Worm (Caenorhabditis elegans) whole organism, early embryonic: Measurements from ENCODE around the gene sru-19.
"Not testable (repeated sequence)": the region's sequence is repeated elsewhere in the genome, so short reads cannot be mapped to it uniquely, and the experiment has no call there.

ENCODE experiments used
- B0310.2 ChIP-seq: sonication (generic microtip); optimal IDR thresholded peaks from 2 replicates; lab custom pipeline; 2016; ENCODE audit warnings: mild to moderate bottlenecking, missing genetic modification characterization, missing compliant biosample characterization
- F13C5.2 ChIP-seq: sonication (generic microtip); optimal IDR thresholded peaks from 2 replicates; lab custom pipeline; 2017; ENCODE audit warnings: mild to moderate bottlenecking, missing genetic modification characterization, inconsistent platforms, missing compliant biosample characterization
- aly-1 ChIP-seq: sonication (generic microtip); optimal IDR thresholded peaks from 2 replicates; lab custom pipeline; 2016; ENCODE audit warnings: missing genetic modification characterization, missing compliant biosample characterization
- ama-1 ChIP-seq: fragments of 150-350 bp; optimal IDR thresholded peaks from 2 replicates; lab custom pipeline; 2014
- ceh-13 ChIP-seq: fragments of 200-800 bp; sonication (Bioruptor generic); optimal IDR thresholded peaks from 2 replicates; lab custom pipeline; 2018; ENCODE audit warnings: mild to moderate bottlenecking, missing genetic modification characterization, missing compliant biosample characterization
- ceh-36 ChIP-seq: sonication (generic microtip); optimal IDR thresholded peaks from 2 replicates; lab custom pipeline; 2016; ENCODE audit warnings: missing genetic modification characterization, inconsistent platforms, missing compliant biosample characterization
- ets-7 ChIP-seq: sonication (generic microtip); optimal IDR thresholded peaks from 2 replicates; lab custom pipeline; 2016; ENCODE audit warnings: missing genotype, missing genetic modification characterization, missing compliant biosample characterization
- flt-1 ChIP-seq: fragments of 200-800 bp; sonication (Bioruptor generic); IDR thresholded peaks from 2 replicates; pipeline ENCODE4 v1.3.6; 2022; ENCODE audit warnings: missing genetic modification characterization, missing compliant biosample characterization
- hmbx-1 ChIP-seq: sonication (generic microtip); optimal IDR thresholded peaks from 2 replicates; lab custom pipeline; 2016; ENCODE audit warnings: mild to moderate bottlenecking, missing genetic modification characterization, missing compliant biosample characterization
- hmg-4 ChIP-seq: fragments of 200-800 bp; sonication (Bioruptor generic); optimal IDR thresholded peaks from 2 replicates; lab custom pipeline; 2018; ENCODE audit warnings: mild to moderate bottlenecking, missing genetic modification characterization, missing compliant biosample characterization
- hnd-1 ChIP-seq: sonication (generic microtip); optimal IDR thresholded peaks from 2 replicates; lab custom pipeline; 2016; ENCODE audit warnings: missing genetic modification characterization, missing compliant biosample characterization
- pes-1 ChIP-seq: fragments of 200-800 bp; sonication (Bioruptor generic); IDR thresholded peaks from 2 replicates; pipeline ENCODE4 v1.3.6; 2022; ENCODE audit warnings: missing genetic modification reagents, missing genetic modification characterization, missing compliant biosample characterization
- scrt-1 ChIP-seq: fragments of 200-800 bp; sonication (Bioruptor generic); IDR thresholded peaks from 2 replicates; pipeline ENCODE4 v1.3.6; 2022; ENCODE audit warnings: missing genetic modification characterization, missing compliant biosample characterization
- sea-1 ChIP-seq: fragments of 200-800 bp; sonication (Bioruptor generic); conservative IDR thresholded peaks from 2 replicates; pipeline ENCODE4 v1.3.6; 2022; ENCODE audit warnings: missing genetic modification characterization, missing compliant biosample characterization
- tbx-11 ChIP-seq: fragments of 200-800 bp; sonication (Bioruptor generic); IDR thresholded peaks from 2 replicates; pipeline ENCODE4 v1.3.6; 2022; ENCODE audit warnings: missing genetic modification characterization, missing compliant biosample characterization
- tbx-37 ChIP-seq: fragments of 200-800 bp; sonication (Bioruptor generic); conservative IDR thresholded peaks from 2 replicates; pipeline ENCODE4 v1.3.6; 2022; ENCODE audit warnings: missing genetic modification reagents, missing genetic modification characterization, missing compliant biosample characterization
- tra-4 ChIP-seq: sonication (generic microtip); optimal IDR thresholded peaks from 2 replicates; lab custom pipeline; 2017; ENCODE audit warnings: missing genetic modification characterization, missing compliant biosample characterization

Gene sru-19

DNA sequence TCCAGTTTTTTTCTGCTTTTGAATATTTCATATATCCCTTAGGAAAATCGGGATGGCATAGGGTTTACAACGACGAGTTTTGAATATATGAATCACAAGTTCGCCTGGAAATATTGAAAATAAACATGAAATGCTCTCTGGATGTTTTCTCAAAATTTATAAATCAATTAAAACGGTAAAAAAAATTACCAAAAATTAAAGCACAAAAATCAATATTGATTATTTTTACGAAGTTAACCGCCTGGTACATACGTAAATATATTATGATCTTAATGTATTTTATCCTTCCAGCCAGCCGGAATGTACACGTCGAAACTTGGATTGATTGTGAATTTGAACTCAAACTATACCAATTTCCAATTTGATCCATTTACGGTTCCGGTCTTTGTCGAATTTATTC lies 7.1 kb downstream of the sru-19 start, which contains the start of gene sru-17:
Gene sru-17, plus strand, starts transcription at position 301 of the 400 bp plus-strand sequence.
- TF ChIP-seq tbx-11, pes-1, sea-1 (GFP tag; lab: Robert Waterston, UW): not testable (repeated sequence)

DNA sequence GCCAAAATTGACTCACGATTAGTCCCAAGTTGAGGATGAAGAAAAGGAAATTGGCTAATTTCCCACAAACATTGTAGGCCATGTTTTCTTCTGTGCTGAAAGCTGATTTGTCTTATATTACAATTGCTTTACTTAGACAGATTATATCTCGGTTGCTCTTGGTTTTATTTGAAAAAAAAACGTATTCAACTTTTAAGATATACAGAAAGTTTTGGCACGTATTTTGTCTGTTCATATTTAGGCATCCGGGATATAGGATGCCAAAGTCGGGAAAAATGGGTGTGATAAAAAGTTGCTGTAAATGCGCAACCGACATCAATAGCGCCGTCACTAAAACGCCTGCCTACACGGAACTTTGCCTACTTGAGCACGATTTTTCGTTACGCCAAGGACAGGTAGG lies 21.8 kb downstream of the sru-19 start, which contains the start of gene tsp-4:
Gene tsp-4, minus strand, starts transcription at position 101 of the 400 bp plus-strand sequence.
- TF ChIP-seq hmg-4 (no peak), tra-4 (no peak), aly-1 (tag; lab: Kevin White, UChicago) (no peak), tbx-37 (GFP tag; lab: Robert Waterston, UW) (no peak), ets-7 (tag; lab: Kevin White, UChicago) (no peak), tbx-11 (GFP tag; lab: Robert Waterston, UW) (no peak), B0310.2 (tag; lab: Kevin White, UChicago) (no peak), ceh-13 (GFP tag; lab: Kevin White, UChicago) (no peak), pes-1 (GFP tag; lab: Robert Waterston, UW) (no peak), F13C5.2 (tag; lab: Kevin White, UChicago) (no peak), scrt-1 (GFP tag; lab: Robert Waterston, UW) (no peak), sea-1 (GFP tag; lab: Robert Waterston, UW) (no peak), hnd-1 (tag; lab: Kevin White, UChicago) (no peak), flt-1 (GFP tag; lab: Robert Waterston, UW) (no peak), ceh-36 (tag; lab: Kevin White, UChicago) (no peak), hmbx-1 (tag; lab: Kevin White, UChicago) (no peak), ama-1 (lab: Kevin White, UChicago) (no peak)

DNA sequence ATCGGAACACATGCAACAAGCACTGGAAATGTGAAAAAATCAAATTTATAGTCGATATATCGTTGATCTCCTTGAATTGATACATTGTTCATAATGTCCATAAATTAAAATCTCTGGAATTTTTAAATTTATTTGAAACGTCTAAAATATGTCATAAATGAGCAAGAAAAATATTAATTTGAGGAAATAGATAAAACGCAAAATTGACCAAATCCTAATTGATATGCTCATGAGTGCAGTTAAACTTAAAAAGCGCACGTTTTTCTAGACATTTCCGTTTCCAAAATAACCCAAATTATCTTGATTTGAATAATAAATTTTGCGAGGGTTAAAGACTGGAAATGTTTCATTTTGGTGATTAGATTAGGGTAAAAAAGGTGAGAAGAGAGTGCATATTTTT lies 24.2 kb downstream of the sru-19 start, which contains the start of gene sru-13:
Gene sru-13, minus strand, starts transcription at position 101 of the 400 bp plus-strand sequence.
- TF ChIP-seq scrt-1 (GFP tag; lab: Robert Waterston, UW) (no peak), tbx-11 (GFP tag; lab: Robert Waterston, UW) (no peak), pes-1 (GFP tag; lab: Robert Waterston, UW) (no peak)

DNA sequence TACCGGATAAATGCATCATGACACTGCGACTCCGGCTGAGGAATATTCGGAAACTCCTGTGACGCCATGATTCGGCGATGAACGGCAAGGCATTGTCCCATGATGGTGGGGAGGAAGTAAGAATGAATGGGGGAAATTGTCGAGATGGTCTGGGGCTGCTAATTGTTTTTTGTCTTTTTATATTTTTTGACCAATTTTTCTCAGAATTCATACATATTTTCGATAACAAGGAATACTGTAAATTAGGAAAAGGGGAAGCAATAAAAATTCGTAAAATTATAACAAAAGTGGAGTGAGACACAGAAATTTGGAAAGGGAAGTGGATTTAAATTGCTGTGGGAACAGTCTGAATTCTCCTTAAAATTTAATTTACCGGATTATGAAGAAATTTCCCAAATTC lies 27.1 kb downstream of the sru-19 start, which contains the start of gene eak-4:
Gene eak-4, minus strand, starts transcription at position 101 of the 400 bp plus-strand sequence.
- TF ChIP-seq hmbx-1 (tag; lab: Kevin White, UChicago) (no peak), tbx-11 (GFP tag; lab: Robert Waterston, UW) (no peak), ceh-13 (GFP tag; lab: Kevin White, UChicago) (no peak), F13C5.2 (tag; lab: Kevin White, UChicago) (no peak), flt-1 (GFP tag; lab: Robert Waterston, UW) (no peak)

DNA sequence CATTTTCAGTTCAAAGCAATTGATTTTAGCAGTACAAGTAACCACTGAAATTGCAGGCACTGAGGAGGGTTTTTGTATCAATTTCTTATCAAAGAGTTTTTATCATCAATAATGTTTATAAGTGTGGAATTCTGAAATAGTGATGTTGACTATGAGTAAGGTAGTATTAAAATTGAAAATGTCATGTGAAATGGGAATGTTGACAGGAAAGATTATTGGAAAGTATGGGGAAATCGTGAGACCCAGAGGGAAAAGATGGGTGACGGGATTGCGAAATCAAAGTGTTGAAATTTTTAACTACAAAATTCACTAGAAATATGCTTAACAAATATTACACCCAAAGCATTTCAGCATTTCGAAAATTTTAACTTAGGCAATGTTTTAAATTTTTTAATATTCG lies 28.9 kb downstream of the sru-19 start, which contains the start of gene F53B2.8:
Gene F53B2.8, minus strand, starts transcription at position 180 of the 400 bp plus-strand sequence.
- TF ChIP-seq hmbx-1 (tag; lab: Kevin White, UChicago) (no peak), hmg-4 (no peak), ama-1 (lab: Kevin White, UChicago) (no peak), flt-1 (GFP tag; lab: Robert Waterston, UW) (no peak), pes-1 (GFP tag; lab: Robert Waterston, UW) (no peak), B0310.2 (tag; lab: Kevin White, UChicago) (no peak), scrt-1 (GFP tag; lab: Robert Waterston, UW) (no peak), F13C5.2 (tag; lab: Kevin White, UChicago) (no peak), hnd-1 (tag; lab: Kevin White, UChicago) (no peak), sea-1 (GFP tag; lab: Robert Waterston, UW) (no peak), ets-7 (tag; lab: Kevin White, UChicago) (no peak), ceh-13 (GFP tag; lab: Kevin White, UChicago) (no peak), tra-4 (no peak)

DNA sequence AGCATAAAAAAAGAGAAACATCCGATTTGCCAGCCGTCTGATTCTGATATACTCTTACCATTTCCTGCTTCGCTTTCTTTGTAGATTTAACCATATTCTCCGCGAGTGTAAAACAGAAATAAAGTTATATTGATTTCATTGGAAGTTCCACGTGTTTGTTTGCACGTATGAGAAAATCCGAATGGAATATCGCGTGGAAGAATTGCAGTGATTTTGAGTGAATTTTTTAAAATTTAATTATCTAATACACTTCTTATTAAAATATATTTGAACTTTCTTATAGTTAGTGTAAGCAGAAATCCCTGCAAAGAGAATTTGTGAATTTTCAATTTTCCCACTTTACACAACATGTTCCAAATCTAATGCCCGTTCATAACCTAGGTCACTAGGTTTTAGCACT lies 32.7 kb downstream of the sru-19 start, which contains the start of gene F53B2.5:
Gene F53B2.5, minus strand, starts transcription at position 101 of the 400 bp plus-strand sequence.
- TF ChIP-seq sea-1 (GFP tag; lab: Robert Waterston, UW) = no peak
- TF ChIP-seq F13C5.2 (tag; lab: Kevin White, UChicago) = no peak
- no peak for TF ChIP-seq ama-1 (lab: Kevin White, UChicago)

DNA sequence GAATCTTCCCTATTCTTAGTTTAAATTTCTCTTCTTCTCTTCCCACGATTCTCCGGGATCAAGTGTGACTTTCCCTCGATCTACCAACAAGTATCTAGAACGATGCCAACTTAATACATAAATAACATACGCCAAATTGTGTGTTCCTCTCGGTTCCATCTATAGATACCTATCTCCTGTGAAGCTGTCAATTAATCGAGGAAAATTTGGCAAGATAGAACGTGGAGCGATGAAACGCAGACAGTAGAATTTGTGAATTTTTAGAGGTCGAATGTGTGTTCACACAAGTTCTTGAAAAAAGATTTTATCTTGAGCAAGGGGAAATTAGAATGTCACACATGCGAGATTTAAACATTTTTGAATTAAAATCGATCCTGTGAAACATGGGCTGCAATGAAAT lies 33.1 kb downstream of the sru-19 start:
- no peak for TF ChIP-seq scrt-1 (GFP tag; lab: Robert Waterston, UW)
- no peak for TF ChIP-seq flt-1 (GFP tag; lab: Robert Waterston, UW)
- no peak for TF ChIP-seq ama-1 (lab: Kevin White, UChicago)
- TF ChIP-seq ets-7 (tag; lab: Kevin White, UChicago) = no peak
- no peak for TF ChIP-seq F13C5.2 (tag; lab: Kevin White, UChicago)
- TF ChIP-seq ceh-36 (tag; lab: Kevin White, UChicago) = no peak
- TF ChIP-seq pes-1 (GFP tag; lab: Robert Waterston, UW) = no peak
- TF ChIP-seq sea-1 (GFP tag; lab: Robert Waterston, UW) = no peak
- no peak for TF ChIP-seq tbx-11 (GFP tag; lab: Robert Waterston, UW)
- TF ChIP-seq tbx-37 (GFP tag; lab: Robert Waterston, UW) = no peak
- TF ChIP-seq hmg-4 = no peak
- TF ChIP-seq ceh-13 (GFP tag; lab: Kevin White, UChicago) = no peak
- TF ChIP-seq B0310.2 (tag; lab: Kevin White, UChicago) = no peak

DNA sequence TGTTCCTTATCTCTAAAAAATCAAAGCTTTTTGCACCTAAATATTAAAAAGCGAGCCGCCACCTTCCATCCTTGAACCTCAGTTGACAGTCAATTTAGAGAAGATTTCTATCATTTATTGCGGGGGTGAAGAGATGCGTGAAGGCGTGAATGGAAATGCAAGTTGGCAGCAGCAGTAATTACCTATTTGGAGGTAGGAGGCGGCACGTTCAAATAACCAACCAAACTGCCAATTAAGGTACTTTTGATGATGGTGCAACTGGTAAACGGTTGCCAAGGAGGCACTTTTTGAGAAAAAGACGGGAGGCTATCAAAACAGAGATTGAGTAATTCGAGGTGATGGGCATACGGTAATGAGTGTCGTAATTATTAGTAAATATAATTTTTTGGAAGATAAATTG lies 38.0 kb downstream of the sru-19 start:
- no peak for TF ChIP-seq scrt-1 (GFP tag; lab: Robert Waterston, UW)
- no peak for TF ChIP-seq F13C5.2 (tag; lab: Kevin White, UChicago)
- TF ChIP-seq hmg-4 = no peak
- no peak for TF ChIP-seq tbx-11 (GFP tag; lab: Robert Waterston, UW)
- TF ChIP-seq ama-1 (lab: Kevin White, UChicago) = no peak
- TF ChIP-seq ceh-13 (GFP tag; lab: Kevin White, UChicago) = no peak
- no peak for TF ChIP-seq pes-1 (GFP tag; lab: Robert Waterston, UW)
- TF ChIP-seq sea-1 (GFP tag; lab: Robert Waterston, UW) = no peak
- no peak for TF ChIP-seq tra-4
- no peak for TF ChIP-seq hnd-1 (tag; lab: Kevin White, UChicago)
- no peak for TF ChIP-seq B0310.2 (tag; lab: Kevin White, UChicago)
- TF ChIP-seq ceh-36 (tag; lab: Kevin White, UChicago) = no peak
- TF ChIP-seq ets-7 (tag; lab: Kevin White, UChicago) = no peak
- no peak for TF ChIP-seq aly-1 (tag; lab: Kevin White, UChicago)
- no peak for TF ChIP-seq hmbx-1 (tag; lab: Kevin White, UChicago)
- TF ChIP-seq tbx-37 (GFP tag; lab: Robert Waterston, UW) = no peak
- no peak for TF ChIP-seq flt-1 (GFP tag; lab: Robert Waterston, UW)
